Worm (Caenorhabditis elegans): ENCODE measurements around the gene R07E3.7.

DNA sequence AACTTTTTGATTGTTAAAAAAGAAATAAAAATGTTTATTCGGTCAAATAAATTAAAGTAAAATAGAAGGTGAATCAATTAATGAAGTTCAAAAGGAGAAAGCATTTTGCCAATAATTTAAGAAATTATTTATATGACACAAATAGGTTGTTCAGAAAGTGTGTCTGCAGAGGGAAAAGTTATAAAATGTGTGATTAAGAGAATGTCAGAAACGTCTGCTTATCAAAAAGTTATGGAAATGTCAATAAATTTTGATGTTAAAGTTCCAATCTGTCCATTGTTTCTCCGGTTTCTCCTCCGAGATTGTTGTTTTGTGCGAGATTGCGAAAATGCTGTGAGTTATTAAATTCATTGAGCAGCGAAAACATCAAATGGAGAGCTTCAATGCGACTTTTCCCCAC, 24.1 kb upstream of the R07E3.7 start, which contains the start of gene rme-4:
- no peak for TF ChIP-seq aly-2 (tag; optimal IDR thresholded peaks at IDR 0.05)
- no peak for TF ChIP-seq mef-2 (tag; optimal IDR thresholded peaks at IDR 0.05)
- no peak for TF ChIP-seq blmp-1 (tag; optimal IDR thresholded peaks at IDR 0.05)
- TF ChIP-seq efl-1 (optimal IDR thresholded peaks at IDR 0.05) = no peak
- TF ChIP-seq efl-1 (GFP tag; optimal IDR thresholded peaks at IDR 0.05 in 1 of 2) = no peak
- TF ChIP-seq ceh-63 (GFP tag; optimal IDR thresholded peaks at IDR 0.05) = no peak
- TF ChIP-seq ztf-11 (tag; optimal IDR thresholded peaks at IDR 0.05) = no peak
- TF ChIP-seq snpc-4 (tag; optimal IDR thresholded peaks at IDR 0.05) = no peak
- TF ChIP-seq mdl-1 (tag; optimal IDR thresholded peaks at IDR 0.05) = no peak
